Worm (Caenorhabditis elegans): ENCODE measurements around the gene H35B03.1.

- no peak for TF ChIP-seq med-1 (GFP tag; optimal IDR thresholded peaks at IDR 0.05; ENCODE audit: insufficient read depth)
- no peak for TF ChIP-seq T22C8.4 (GFP tag; IDR thresholded peaks at IDR 0.05)
- no peak for TF ChIP-seq flt-1 (GFP tag; IDR thresholded peaks at IDR 0.05)
- TF ChIP-seq ref-1 (GFP tag; conservative IDR thresholded peaks at IDR 0.05) = no peak
Observed at ce11 chrIV:5758695-5759094, 33.3 kb downstream of the H35B03.1 start.

Data from whole organism, midembryonic.